Worm (Caenorhabditis elegans): ENCODE data around the gene rps-13.

- no peak for TF ChIP-seq nhr-120 (GFP tag; IDR thresholded peaks at IDR 0.05)
- TF ChIP-seq ztf-22 (GFP tag; optimal IDR thresholded peaks at IDR 0.05), result no peak
- no peak for TF ChIP-seq efl-1 (GFP tag; optimal IDR thresholded peaks at IDR 0.05)
- TF ChIP-seq egl-44 (GFP tag; IDR thresholded peaks at IDR 0.05), result no peak
- no peak for TF ChIP-seq ceh-27 (GFP tag; optimal IDR thresholded peaks at IDR 0.05)
- 0 out of 2 replicates have a peak, but pooled peaks have one; percentile 22 for TF ChIP-seq madf-6 (GFP tag; IDR thresholded peaks at IDR 0.05)
Observed at ce11 chrIII:6341878-6342453, 32.8 kb downstream of the rps-13 start, which contains the start of gene rpn-13.

All from whole organism, young adult.